Worm (Caenorhabditis elegans) whole organism, L2 larva: Measurements from ENCODE around the gene clec-74.

Experiments
- C34F6.9 ChIP-seq: fragments of 150-350 bp; optimal IDR thresholded peaks from 2 replicates; lab custom pipeline; 2014; ENCODE audit warnings: missing biosample characterization, missing genetic modification characterization
- F13H6.1 ChIP-seq: sonication (generic microtip); optimal IDR thresholded peaks from 2 replicates; lab custom pipeline; 2016; ENCODE audit warnings: missing genetic modification characterization, missing compliant biosample characterization
- Y55F3AM.14 ChIP-seq: fragments of 200-800 bp; sonication (Bioruptor generic); optimal IDR thresholded peaks from 2 replicates; lab custom pipeline; 2018; ENCODE audit warnings: mild to moderate bottlenecking, missing genetic modification characterization, missing compliant biosample characterization
- ZK546.5 ChIP-seq: sonication (generic microtip); optimal IDR thresholded peaks from 2 replicates; lab custom pipeline; 2017; ENCODE audit warnings: missing biosample characterization, missing genetic modification characterization
- alr-1 ChIP-seq: fragments of 150-350 bp; optimal IDR thresholded peaks from 2 replicates; lab custom pipeline; 2014; ENCODE audit warnings: missing biosample characterization, missing genetic modification characterization
- aly-2 ChIP-seq: fragments of 150-350 bp; optimal IDR thresholded peaks from 2 replicates; lab custom pipeline; 2014; ENCODE audit warnings: missing biosample characterization, missing genetic modification characterization
- ama-1 ChIP-seq: fragments of 150-350 bp; optimal IDR thresholded peaks from 2 replicates; lab custom pipeline; 2018; ENCODE audit warnings: inconsistent platforms
- blmp-1 ChIP-seq: sonication (generic microtip); optimal IDR thresholded peaks from 2 replicates; lab custom pipeline; 2017; ENCODE audit warnings: missing genetic modification characterization, mild to moderate bottlenecking, missing compliant biosample characterization, antibody characterized with exemption, moderate library complexity; ENCODE audit not compliant: insufficient read depth
- ceh-16 ChIP-seq: fragments of 150-350 bp; optimal IDR thresholded peaks from 2 replicates; lab custom pipeline; 2014; ENCODE audit warnings: missing biosample characterization, missing genetic modification characterization
- ceh-82 ChIP-seq: fragments of 150-350 bp; optimal IDR thresholded peaks from 2 replicates; lab custom pipeline; 2014; ENCODE audit warnings: missing biosample characterization, missing genetic modification characterization
- crh-2 ChIP-seq: sonication (generic microtip); optimal IDR thresholded peaks from 2 replicates; lab custom pipeline; 2017; ENCODE audit warnings: missing biosample characterization, missing genetic modification characterization
- dmd-4 ChIP-seq: sonication (generic microtip); optimal IDR thresholded peaks from 2 replicates; lab custom pipeline; 2017; ENCODE audit warnings: missing biosample characterization, missing genetic modification characterization
- egl-27 ChIP-seq: sonication (generic microtip); optimal IDR thresholded peaks from 3 replicates; lab custom pipeline; 2017; ENCODE audit warnings: missing biosample characterization, missing genetic modification reagents, missing genetic modification characterization
- elt-1 ChIP-seq: fragments of 150-350 bp; optimal IDR thresholded peaks from 2 replicates; lab custom pipeline; 2014; ENCODE audit warnings: missing biosample characterization, missing genetic modification characterization
- fos-1 ChIP-seq: fragments of 150-350 bp; optimal IDR thresholded peaks from 2 replicates; lab custom pipeline; 2014; ENCODE audit warnings: missing biosample characterization, missing genetic modification characterization
- gmeb-1 ChIP-seq: fragments of 150-350 bp; optimal IDR thresholded peaks from 2 replicates; lab custom pipeline; 2014; ENCODE audit warnings: missing biosample characterization, missing genetic modification characterization
- lin-11 ChIP-seq: fragments of 150-350 bp; sonication (generic microtip); optimal IDR thresholded peaks from 2 replicates; lab custom pipeline; 2014; ENCODE audit warnings: missing biosample characterization, missing genetic modification characterization, inconsistent platforms, mixed read lengths
- lin-13 ChIP-seq: fragments of 150-350 bp; optimal IDR thresholded peaks from 2 replicates; lab custom pipeline; 2014; ENCODE audit warnings: missing biosample characterization, missing genetic modification reagents, missing genetic modification characterization
- lin-39 ChIP-seq: fragments of 150-350 bp; optimal IDR thresholded peaks from 2 replicates; lab custom pipeline; 2014; ENCODE audit warnings: missing biosample characterization, missing genetic modification reagents, missing genetic modification characterization
- mab-5 ChIP-seq: fragments of 150-350 bp; optimal IDR thresholded peaks from 2 replicates; lab custom pipeline; 2014; ENCODE audit warnings: missing biosample characterization, missing genetic modification characterization
- mbf-1 ChIP-seq: sonication (generic microtip); optimal IDR thresholded peaks from 2 replicates; lab custom pipeline; 2017; ENCODE audit warnings: missing biosample characterization, missing genetic modification characterization
- mdl-1 ChIP-seq, 2 experiments: fragments of 150-350 bp in 1 of 2; sonication (generic microtip) in 1 of 2; optimal IDR thresholded peaks; 2 replicates each; lab custom pipeline; 2017; ENCODE audit warnings: missing biosample characterization in 2 of 2, missing genetic modification characterization in 2 of 2
- nhr-11 ChIP-seq: fragments of 150-350 bp; optimal IDR thresholded peaks from 2 replicates; lab custom pipeline; 2014; ENCODE audit warnings: missing biosample characterization, missing genetic modification characterization
- nhr-12 ChIP-seq: fragments of 150-350 bp; optimal IDR thresholded peaks from 2 replicates; lab custom pipeline; 2014; ENCODE audit warnings: missing biosample characterization, missing genetic modification characterization
- nhr-129 ChIP-seq: fragments of 150-350 bp; optimal IDR thresholded peaks from 2 replicates; lab custom pipeline; 2014; ENCODE audit warnings: missing biosample characterization, missing genetic modification characterization
- nhr-21 ChIP-seq: fragments of 150-350 bp; optimal IDR thresholded peaks from 2 replicates; lab custom pipeline; 2014; ENCODE audit warnings: missing biosample characterization, missing genetic modification characterization
- nhr-237 ChIP-seq: fragments of 150-350 bp; optimal IDR thresholded peaks from 2 replicates; lab custom pipeline; 2014; ENCODE audit warnings: missing biosample characterization, missing genetic modification characterization
- nhr-25 ChIP-seq: fragments of 150-350 bp; sonication (generic microtip); optimal IDR thresholded peaks from 3 replicates; lab custom pipeline; 2014; ENCODE audit warnings: missing biosample characterization, missing genetic modification characterization
- nhr-6 ChIP-seq: fragments of 150-350 bp; optimal IDR thresholded peaks from 2 replicates; lab custom pipeline; 2014; ENCODE audit warnings: missing biosample characterization, missing genetic modification characterization
- sem-4 ChIP-seq: fragments of 150-350 bp; optimal IDR thresholded peaks from 2 replicates; lab custom pipeline; 2014; ENCODE audit warnings: missing biosample characterization, missing genetic modification reagents, missing genetic modification characterization
- skn-1 ChIP-seq: sonication (generic microtip); optimal IDR thresholded peaks from 2 replicates; lab custom pipeline; 2017; ENCODE audit warnings: missing biosample characterization, missing genetic modification characterization
- sma-3 ChIP-seq: sonication (generic microtip); optimal IDR thresholded peaks from 2 replicates; lab custom pipeline; 2016; ENCODE audit warnings: missing genetic modification reagents, missing genetic modification characterization, missing compliant biosample characterization
- snpc-4 ChIP-seq: fragments of 150-350 bp; optimal IDR thresholded peaks from 2 replicates; lab custom pipeline; 2014; ENCODE audit warnings: missing biosample characterization, missing genetic modification characterization
- unc-39 ChIP-seq: fragments of 150-350 bp; optimal IDR thresholded peaks from 2 replicates; lab custom pipeline; 2014; ENCODE audit warnings: missing biosample characterization, missing genetic modification characterization
- ztf-1 ChIP-seq: fragments of 200-800 bp; sonication (Bioruptor generic); conservative IDR thresholded peaks from 2 replicates; pipeline ENCODE4 v1.3.6; 2022; ENCODE audit warnings: missing genetic modification characterization, missing compliant biosample characterization
- ztf-11 ChIP-seq: sonication (generic microtip); optimal IDR thresholded peaks from 2 replicates; lab custom pipeline; 2017; ENCODE audit warnings: missing biosample characterization, missing genetic modification characterization
- ztf-4 ChIP-seq: fragments of 150-350 bp; optimal IDR thresholded peaks from 2 replicates; lab custom pipeline; 2014; ENCODE audit warnings: missing biosample characterization, missing genetic modification characterization

Gene clec-74

ce11 chrIV:3912598-3912997, 44.2 kb upstream of the clec-74 start, which contains the start of gene F56D6.20:
F56D6.20 (plus strand) TSS chrIV:3912898.
- TF ChIP-seq nhr-21 (no peak), mab-5 (tag; lab: Kevin White, UChicago) (no peak), mbf-1 (no peak), egl-27 (no peak), ztf-1 (no peak), elt-1 (tag; lab: Kevin White, UChicago) (no peak), alr-1 (no peak), sem-4 (tag; lab: Kevin White, UChicago) (no peak), ceh-82 (tag; lab: Kevin White, UChicago) (no peak), mdl-1 (tag; optimal IDR thresholded peaks at IDR 0.05; lab: Kevin White, UChicago) (no peak), snpc-4 (tag; lab: Kevin White, UChicago) (no peak), nhr-6 (tag; lab: Kevin White, UChicago) (no peak), skn-1 (no peak), C34F6.9 (no peak)

- TF ChIP-seq blmp-1, result no peak
- no peak for TF ChIP-seq nhr-237
- TF ChIP-seq F13H6.1, result no peak
- no peak for TF ChIP-seq gmeb-1
- TF ChIP-seq crh-2 (tag; lab: Kevin White, UChicago), result no peak
- no peak for TF ChIP-seq ceh-16 (tag; lab: Kevin White, UChicago)
- TF ChIP-seq ztf-1, result no peak
- TF ChIP-seq mbf-1, result no peak
- TF ChIP-seq fos-1 (tag; lab: Kevin White, UChicago), result no peak
- no peak for TF ChIP-seq nhr-25
- no peak for TF ChIP-seq ZK546.5 (tag; lab: Kevin White, UChicago)
- TF ChIP-seq unc-39, result no peak
- no peak for TF ChIP-seq ztf-4 (tag; lab: Kevin White, UChicago)
- TF ChIP-seq snpc-4 (tag; lab: Kevin White, UChicago), result no peak
- no peak for TF ChIP-seq C34F6.9
Measured at ce11 chrIV:3914462-3914861, 42.3 kb upstream of the clec-74 start, which contains the start of gene F56D6.19. F56D6.19 (plus strand) TSS chrIV:3914762.

- no peak for TF ChIP-seq nhr-12 (tag; lab: Kevin White, UChicago)
- TF ChIP-seq ztf-1, result no peak
- no peak for TF ChIP-seq F13H6.1
- no peak for TF ChIP-seq aly-2 (tag; lab: Kevin White, UChicago)
- no peak for TF ChIP-seq sma-3 (GFP tag; lab: Kevin White, UChicago)
- no peak for TF ChIP-seq lin-39 (tag; lab: Kevin White, UChicago)
- TF ChIP-seq ceh-16 (tag; lab: Kevin White, UChicago), result no peak
- no peak for TF ChIP-seq sem-4 (tag; lab: Kevin White, UChicago)
- no peak for TF ChIP-seq gmeb-1
- TF ChIP-seq lin-13 (GFP tag; lab: Kevin White, UChicago), result no peak
Measured at ce11 chrIV:3915296-3915695, 41.5 kb upstream of the clec-74 start, which contains the start of gene srz-20. srz-20 (plus strand) TSS chrIV:3915596.

ce11 chrIV:3917405-3917804, 39.4 kb upstream of the clec-74 start, which contains the start of gene F56D6.14:
F56D6.14 (plus strand) TSS chrIV:3917705.
- TF ChIP-seq ama-1 (no peak), nhr-11 (tag; lab: Kevin White, UChicago) (no peak), sem-4 (tag; lab: Kevin White, UChicago) (no peak), ztf-1 (no peak), crh-2 (tag; lab: Kevin White, UChicago) (no peak), ZK546.5 (tag; lab: Kevin White, UChicago) (no peak), nhr-129 (tag; lab: Kevin White, UChicago) (no peak), ztf-11 (tag; lab: Kevin White, UChicago) (no peak), dmd-4 (tag; lab: Kevin White, UChicago) (no peak), Y55F3AM.14 (no peak), lin-11 (tag; lab: Kevin White, UChicago) (no peak), mab-5 (tag; lab: Kevin White, UChicago) (no peak), skn-1 (no peak), nhr-12 (tag; lab: Kevin White, UChicago) (no peak)

- no peak for TF ChIP-seq Y55F3AM.14
Measured at ce11 chrIV:3918160-3918559, 38.6 kb upstream of the clec-74 start, which contains the start of gene F56D6.23. F56D6.23 (plus strand) TSS chrIV:3918460.
